Worm (Caenorhabditis elegans) whole organism, mixed stage, embryonic: Measurements from ENCODE around the gene cyp-13A11.

Experiments
- mab-5 ChIP-seq: fragments of 150-350 bp; optimal IDR thresholded peaks from 2 replicates; lab custom pipeline; 2014; ENCODE audit warnings: missing biosample characterization, missing genetic modification characterization
- mls-2 ChIP-seq: sonication (generic microtip); optimal IDR thresholded peaks from 2 replicates; lab custom pipeline; 2016; ENCODE audit warnings: mild to moderate bottlenecking, missing genetic modification characterization, moderate library complexity, missing compliant biosample characterization
- nhr-237 ChIP-seq: fragments of 150-350 bp; optimal IDR thresholded peaks from 2 replicates; lab custom pipeline; 2014; ENCODE audit warnings: missing biosample characterization, missing genetic modification characterization
- sem-2 ChIP-seq: fragments of 200-800 bp; sonication (Bioruptor generic); optimal IDR thresholded peaks from 2 replicates; lab custom pipeline; 2018; ENCODE audit warnings: mild to moderate bottlenecking, missing genetic modification characterization, missing compliant biosample characterization

ce11 chrIII:12977559-12977958 lies 43.2 kb upstream of the cyp-13A11 start, which contains the start of gene ZK1010.2:
- TF ChIP-seq sem-2, result no peak
- no peak for TF ChIP-seq nhr-237
- TF ChIP-seq mls-2, result no peak
- TF ChIP-seq mab-5 (tag; lab: Kevin White, UChicago), result no peak
